Worm (Caenorhabditis elegans): ENCODE results near the gene lgc-23.

lgc-23 gene

DNA sequence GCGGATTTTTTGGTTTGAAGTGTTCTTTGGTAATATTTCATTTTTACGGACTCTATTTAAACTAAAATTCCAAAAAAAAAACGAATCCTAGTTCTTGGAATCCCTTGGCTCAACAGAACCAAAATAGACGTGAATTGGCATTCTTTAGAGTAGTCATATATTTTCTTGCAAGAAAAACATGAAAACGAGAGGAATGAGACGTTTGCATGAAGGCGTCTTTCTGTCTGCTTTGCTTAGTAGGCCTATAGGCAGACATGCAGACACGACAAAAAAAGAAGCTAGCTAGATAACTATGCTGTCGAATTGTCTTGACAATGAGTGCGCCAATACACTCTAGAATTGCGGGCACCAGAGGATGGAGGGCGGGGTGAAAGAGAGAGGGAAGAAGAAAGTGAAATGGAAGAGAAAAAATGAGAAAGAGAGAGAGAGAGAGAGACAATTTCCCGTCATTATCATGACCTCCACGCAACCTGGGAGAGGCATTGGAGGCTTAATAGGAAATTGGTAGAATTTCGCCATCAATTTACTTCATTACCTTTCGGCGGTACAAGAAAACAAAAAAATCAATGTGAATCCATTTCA is 15.7 kb downstream of the lgc-23 start:
- TF ChIP-seq pha-4 (tag; optimal IDR thresholded peaks at IDR 0.05) (no peak), nhr-12 (tag; optimal IDR thresholded peaks at IDR 0.05) (no peak), mep-1 (tag; optimal IDR thresholded peaks at IDR 0.05) (no peak), blmp-1 (tag; optimal IDR thresholded peaks at IDR 0.05) (peak; percentile 68)

DNA sequence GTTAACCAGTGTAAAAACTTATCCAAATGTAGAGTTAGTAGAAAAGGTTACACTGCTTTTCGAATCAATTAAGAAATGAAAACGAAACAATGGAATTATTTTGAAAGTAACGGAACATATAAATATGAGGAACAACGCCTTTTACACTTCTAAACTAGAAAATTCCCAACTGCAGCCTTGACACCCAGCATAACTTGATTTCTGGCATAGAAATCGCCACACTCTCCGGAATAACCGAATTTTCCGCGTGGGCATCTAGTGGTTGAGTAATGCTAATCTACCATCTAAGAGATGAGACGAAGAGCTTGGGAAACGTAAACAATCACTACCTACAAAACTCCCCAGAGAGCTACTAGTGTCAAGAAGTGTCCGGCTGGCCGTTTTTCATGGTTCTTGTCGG is 16.2 kb downstream of the lgc-23 start:
- no peak for TF ChIP-seq flh-1 (GFP tag; optimal IDR thresholded peaks at IDR 0.05)
- TF ChIP-seq ces-1 (GFP tag; optimal IDR thresholded peaks at IDR 0.05), result peak; percentile 84

DNA sequence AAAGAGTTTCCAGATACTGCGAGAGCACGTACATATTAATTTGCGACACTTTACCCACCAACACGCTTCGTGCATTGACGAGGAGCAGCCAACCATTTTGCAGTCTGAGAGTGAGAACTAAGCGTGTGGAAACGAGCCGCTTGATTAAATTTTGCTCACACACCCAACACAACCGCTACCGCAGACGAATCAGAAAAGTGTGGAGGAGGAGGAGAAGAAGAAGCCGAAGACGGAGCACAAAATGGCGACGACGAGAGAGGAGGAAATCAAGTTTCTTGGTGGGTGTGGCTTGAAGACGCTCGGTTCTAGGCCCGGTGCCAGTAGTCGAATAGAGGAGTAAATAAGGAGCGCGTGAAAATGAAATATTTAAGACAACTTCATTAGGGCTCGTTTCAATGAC is 17.8 kb downstream of the lgc-23 start:
- TF ChIP-seq unc-39 (tag; optimal IDR thresholded peaks at IDR 0.05), result no peak
- no peak for TF ChIP-seq ham-2 (GFP tag; optimal IDR thresholded peaks at IDR 0.05)
- TF ChIP-seq elt-3 (tag; optimal IDR thresholded peaks at IDR 0.05), result no peak
- TF ChIP-seq nhr-12 (tag; optimal IDR thresholded peaks at IDR 0.05), result no peak
- no peak for TF ChIP-seq ceh-39 (tag; optimal IDR thresholded peaks at IDR 0.05)
- TF ChIP-seq nhr-237 (tag; optimal IDR thresholded peaks at IDR 0.05), result no peak
- no peak for TF ChIP-seq ztf-11 (tag; optimal IDR thresholded peaks at IDR 0.05)
- TF ChIP-seq ces-1 (GFP tag; optimal IDR thresholded peaks at IDR 0.05), result peak; percentile 94

DNA sequence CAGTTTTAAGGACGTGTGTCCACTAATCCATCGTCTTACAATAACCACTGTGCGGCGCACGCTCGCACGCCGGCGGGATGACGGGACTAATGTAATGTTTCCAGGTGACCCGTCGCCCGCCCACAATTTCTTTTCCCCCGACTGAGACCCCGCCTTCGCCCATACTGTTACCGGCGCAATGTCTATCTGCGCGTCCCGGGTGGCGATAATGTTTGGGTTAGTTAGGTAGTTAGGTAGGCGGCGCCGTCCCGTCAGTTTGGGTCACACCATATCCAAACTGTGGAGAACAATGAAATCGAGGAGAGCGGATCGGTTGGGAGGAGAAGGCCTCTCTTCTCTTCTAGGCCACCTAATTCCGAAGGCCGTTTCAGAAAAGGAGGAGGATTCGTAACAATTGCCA is 21.3 kb downstream of the lgc-23 start:
- no peak for TF ChIP-seq ham-2 (GFP tag; optimal IDR thresholded peaks at IDR 0.05)
- no peak for TF ChIP-seq blmp-1 (tag; optimal IDR thresholded peaks at IDR 0.05)
- TF ChIP-seq ceh-39 (tag; optimal IDR thresholded peaks at IDR 0.05), result no peak
- no peak for TF ChIP-seq elt-3 (tag; optimal IDR thresholded peaks at IDR 0.05)
- TF ChIP-seq hlh-1 (tag; optimal IDR thresholded peaks at IDR 0.05), result no peak
- no peak for TF ChIP-seq unc-39 (tag; optimal IDR thresholded peaks at IDR 0.05)
- no peak for TF ChIP-seq bed-3 (GFP tag; optimal IDR thresholded peaks at IDR 0.05)
- TF ChIP-seq mep-1 (tag; optimal IDR thresholded peaks at IDR 0.05), result no peak
- TF ChIP-seq lin-13 (tag; optimal IDR thresholded peaks at IDR 0.05), result no peak
- TF ChIP-seq sem-2 (GFP tag; optimal IDR thresholded peaks at IDR 0.05), result no peak
- TF ChIP-seq ces-1 (GFP tag; optimal IDR thresholded peaks at IDR 0.05), result no peak
- no peak for TF ChIP-seq ceh-83 (GFP tag; optimal IDR thresholded peaks at IDR 0.05)
- TF ChIP-seq nhr-28 (tag; optimal IDR thresholded peaks at IDR 0.05), result no peak
- TF ChIP-seq cnd-1 (tag; optimal IDR thresholded peaks at IDR 0.05), result peak; percentile 13
- peak; percentile 39 for TF ChIP-seq mls-2 (tag; optimal IDR thresholded peaks at IDR 0.05)
- no peak for TF ChIP-seq snpc-4 (tag; optimal IDR thresholded peaks at IDR 0.05)
- TF ChIP-seq nhr-76 (tag; optimal IDR thresholded peaks at IDR 0.05), result no peak

DNA sequence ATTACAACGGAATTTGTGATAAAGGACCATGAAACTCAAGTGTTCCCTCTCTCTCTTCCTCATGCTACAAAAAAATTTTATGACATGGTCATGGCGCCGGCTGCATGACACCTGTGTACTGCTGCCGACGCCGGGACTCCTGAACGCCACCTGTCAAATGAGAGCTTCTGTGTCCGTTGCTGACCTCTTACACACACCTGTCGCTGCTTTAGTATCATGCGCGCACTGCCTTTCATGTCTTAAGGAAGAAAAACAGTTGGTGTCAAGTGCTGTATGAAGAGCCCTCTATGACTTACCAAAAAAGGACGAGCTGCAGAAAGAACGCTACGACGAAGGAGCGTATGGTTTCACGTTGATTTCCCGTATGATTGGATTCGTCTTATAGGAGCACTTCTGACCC is 27.6 kb downstream of the lgc-23 start:
- TF ChIP-seq ceh-43 (GFP tag; optimal IDR thresholded peaks at IDR 0.05) (no peak), elt-1 (tag; optimal IDR thresholded peaks at IDR 0.05; ENCODE audit: borderline replicate concordance, insufficient read depth) (no peak), cnd-1 (tag; optimal IDR thresholded peaks at IDR 0.05) (no peak), drap-1 (GFP tag; optimal IDR thresholded peaks at IDR 0.05) (no peak), ceh-83 (GFP tag; optimal IDR thresholded peaks at IDR 0.05) (no peak), sem-2 (GFP tag; optimal IDR thresholded peaks at IDR 0.05) (no peak), lsy-2 (tag; optimal IDR thresholded peaks at IDR 0.05) (no peak), blmp-1 (tag; optimal IDR thresholded peaks at IDR 0.05) (no peak), ztf-11 (tag; optimal IDR thresholded peaks at IDR 0.05) (no peak), ceh-39 (tag; optimal IDR thresholded peaks at IDR 0.05) (no peak), nhr-12 (tag; optimal IDR thresholded peaks at IDR 0.05) (no peak), tbx-8 (GFP tag; optimal IDR thresholded peaks at IDR 0.05) (no peak), zip-8 (tag; optimal IDR thresholded peaks at IDR 0.05) (no peak), nhr-237 (tag; optimal IDR thresholded peaks at IDR 0.05) (no peak), lin-32 (GFP tag; optimal IDR thresholded peaks at IDR 0.05) (peak; percentile 41), hlh-1 (tag; optimal IDR thresholded peaks at IDR 0.05) (peak; percentile 61), snpc-4 (tag; optimal IDR thresholded peaks at IDR 0.05) (no peak), bed-3 (GFP tag; optimal IDR thresholded peaks at IDR 0.05) (no peak), mls-2 (tag; optimal IDR thresholded peaks at IDR 0.05) (no peak), nhr-2 (tag; optimal IDR thresholded peaks at IDR 0.05) (peak; percentile 87), nhr-76 (tag; optimal IDR thresholded peaks at IDR 0.05) (no peak), pha-4 (tag; optimal IDR thresholded peaks at IDR 0.05) (no peak), elt-3 (tag; optimal IDR thresholded peaks at IDR 0.05) (no peak)

Data from whole organism, mixed stage, embryonic.